Fruit fly (Drosophila melanogaster) whole organism, embryonic: ENCODE data around the gene SkpA.
A peak's percentile ranks its signal among the peaks of the same experiment; 100 is the strongest.

ENCODE experiments used
- Antp ChIP-seq: fragments of 200-800 bp; sonication (Bioruptor generic); optimal IDR thresholded peaks from 3 replicates; lab custom pipeline; 2016; ENCODE audit warnings: missing biosample characterization, missing genetic modification characterization
- Blimp-1 ChIP-seq: fragments of 200-800 bp; sonication (Bioruptor generic); optimal IDR thresholded peaks from 3 replicates; lab custom pipeline; 2018; ENCODE audit warnings: missing biosample characterization, missing genetic modification characterization, mild to moderate bottlenecking, moderate library complexity, missing genetic modification reagents
- CG10366 ChIP-seq: fragments of 200-800 bp; sonication (Bioruptor generic); IDR thresholded peaks from 2 replicates; pipeline ENCODE4 v1.3.6; 2022; ENCODE audit warnings: missing biosample characterization, missing genetic modification characterization
- CG10431 ChIP-seq: fragments of 200-800 bp; sonication (Bioruptor generic); optimal IDR thresholded peaks from 3 replicates; lab custom pipeline; 2018; ENCODE audit warnings: missing biosample characterization, mild to moderate bottlenecking, missing genetic modification characterization
- CG10959 ChIP-seq: fragments of 200-800 bp; sonication (Bioruptor generic); IDR thresholded peaks from 2 replicates; pipeline ENCODE4 v1.3.6; 2022; ENCODE audit warnings: missing biosample characterization, missing genetic modification characterization
- CG11723 ChIP-seq: fragments of 200-800 bp; sonication (Bioruptor generic); optimal IDR thresholded peaks from 2 replicates; lab custom pipeline; 2017; ENCODE audit warnings: missing biosample characterization, mild to moderate bottlenecking, missing genetic modification characterization
- CG12219 ChIP-seq: fragments of 200-800 bp; sonication (Bioruptor generic); optimal IDR thresholded peaks from 3 replicates; lab custom pipeline; 2018; ENCODE audit warnings: missing biosample characterization, mild to moderate bottlenecking, missing genetic modification characterization
- CG12744 ChIP-seq: fragments of 200-800 bp; sonication (Bioruptor generic); optimal IDR thresholded peaks from 2 replicates; lab custom pipeline; 2016; ENCODE audit warnings: missing biosample characterization, missing genetic modification characterization
- CG13287 ChIP-seq: fragments of 200-800 bp; sonication (Bioruptor generic); IDR thresholded peaks from 2 replicates; pipeline ENCODE4 v1.3.6; 2022; ENCODE audit warnings: missing biosample characterization, missing genetic modification characterization; ENCODE audit not compliant: partially characterized antibody
- CG13775 ChIP-seq: fragments of 200-800 bp; sonication (Bioruptor generic); optimal IDR thresholded peaks from 3 replicates; lab custom pipeline; 2017; ENCODE audit warnings: missing biosample characterization, mild to moderate bottlenecking, missing genetic modification characterization
- CG15696 ChIP-seq: fragments of 200-800 bp; sonication (Bioruptor generic); optimal IDR thresholded peaks from 2 replicates; lab custom pipeline; 2019; ENCODE audit warnings: missing biosample characterization, mild to moderate bottlenecking, missing genetic modification characterization, moderate library complexity
- CG1602 ChIP-seq: fragments of 200-800 bp; sonication (Bioruptor generic); optimal IDR thresholded peaks from 3 replicates; lab custom pipeline; 2016; ENCODE audit warnings: missing biosample characterization, missing genetic modification characterization
- CG2889 ChIP-seq: fragments of 200-800 bp; sonication (Bioruptor generic); IDR thresholded peaks from 3 replicates; pipeline ENCODE4 v1.3.6; 2022; ENCODE audit warnings: missing biosample characterization, missing genetic modification characterization
- CG33213 ChIP-seq: fragments of 200-800 bp; sonication (Bioruptor generic); optimal IDR thresholded peaks from 3 replicates; lab custom pipeline; 2016; ENCODE audit warnings: missing biosample characterization, missing genetic modification characterization
- CG3726 ChIP-seq: fragments of 200-800 bp; sonication (Bioruptor generic); IDR thresholded peaks from 3 replicates; pipeline ENCODE4, ENCODE4 v1.3.6; 2022; ENCODE audit warnings: missing biosample characterization, missing genetic modification characterization
- CG5245 ChIP-seq: fragments of 200-800 bp; sonication (Bioruptor generic); optimal IDR thresholded peaks from 3 replicates; lab custom pipeline; 2016; ENCODE audit warnings: missing biosample characterization, missing genetic modification characterization
- CG7372 ChIP-seq: fragments of 200-800 bp; sonication (Bioruptor generic); IDR thresholded peaks from 2 replicates; pipeline ENCODE4 v1.3.6; 2022; ENCODE audit warnings: missing biosample characterization, missing genetic modification characterization
- CG9932 ChIP-seq: fragments of 200-800 bp; sonication (Bioruptor generic); IDR thresholded peaks from 2 replicates; pipeline ENCODE4 v1.3.6; 2022; ENCODE audit warnings: missing biosample characterization, missing genetic modification characterization
- Dp ChIP-seq: fragments of 200-800 bp; sonication (Bioruptor generic); optimal IDR thresholded peaks from 2 replicates; lab custom pipeline; 2018; ENCODE audit warnings: missing biosample characterization, mild to moderate bottlenecking, missing genetic modification characterization, moderate library complexity
- Elba2 ChIP-seq: fragments of 200-800 bp; sonication (Bioruptor generic); optimal IDR thresholded peaks from 3 replicates; lab custom pipeline; 2016; ENCODE audit warnings: missing biosample characterization, missing genetic modification characterization
- Ets97D ChIP-seq: fragments of 200-800 bp; sonication (Bioruptor generic); optimal IDR thresholded peaks from 3 replicates; lab custom pipeline; 2016; ENCODE audit warnings: missing biosample characterization, missing genetic modification characterization
- HLH54F ChIP-seq: fragments of 200-800 bp; sonication (Bioruptor generic); optimal IDR thresholded peaks from 3 replicates; lab custom pipeline; 2016; ENCODE audit warnings: missing biosample characterization, missing genetic modification characterization
- NK7.1 ChIP-seq: fragments of 200-800 bp; sonication (Bioruptor generic); optimal IDR thresholded peaks from 3 replicates; lab custom pipeline; 2016; ENCODE audit warnings: missing biosample characterization, missing genetic modification characterization
- Nf-YA ChIP-seq: fragments of 200-800 bp; sonication (Bioruptor generic); IDR thresholded peaks from 2 replicates; pipeline ENCODE4 v1.3.6; 2022; ENCODE audit warnings: missing biosample characterization, missing genetic modification characterization
- Ravus ChIP-seq: fragments of 200-800 bp; sonication (Bioruptor generic); IDR thresholded peaks from 2 replicates; pipeline ENCODE4 v1.3.6; 2022; ENCODE audit warnings: missing biosample characterization, missing genetic modification characterization
- Sin3A ChIP-seq: fragments of >200 bp; optimal IDR thresholded peaks from 2 replicates; lab custom pipeline; 2018
- Taf1 ChIP-seq: fragments of 200-800 bp; sonication (Bioruptor generic); IDR thresholded peaks from 2 replicates; pipeline ENCODE4 v1.3.6; 2022; ENCODE audit warnings: missing biosample characterization, missing genetic modification characterization
- Trl ChIP-seq, 3 experiments: fragments of >200 bp in 2 of 3; fragments of 200-800 bp in 1 of 3; sonication (Bioruptor generic) in 1 of 3; optimal IDR thresholded peaks; 2 replicates in 1 of 3; 3 replicates in 2 of 3; lab custom pipeline; 2016 to 2017; ENCODE audit warnings: missing biosample characterization in 1 of 3, missing genetic modification characterization in 1 of 3
- Xrp1 ChIP-seq: fragments of 200-800 bp; sonication (Bioruptor generic); IDR thresholded peaks from 2 replicates; pipeline ENCODE4 v1.3.6; 2022; ENCODE audit warnings: missing biosample characterization, missing genetic modification characterization
- bbx ChIP-seq: fragments of 200-800 bp; sonication (Bioruptor generic); IDR thresholded peaks from 2 replicates; pipeline ENCODE4 v1.3.6; 2022; ENCODE audit warnings: missing biosample characterization, missing genetic modification characterization; ENCODE audit not compliant: partially characterized antibody
- cad ChIP-seq: fragments of >200 bp; optimal IDR thresholded peaks from 2 replicates; lab custom pipeline; 2017; ENCODE audit warnings: missing biosample characterization, missing genetic modification characterization
- cato ChIP-seq: fragments of 200-800 bp; sonication (Bioruptor generic); optimal IDR thresholded peaks from 2 replicates; lab custom pipeline; 2016; ENCODE audit warnings: missing biosample characterization, missing genetic modification characterization, borderline replicate concordance
- crol ChIP-seq: fragments of 200-800 bp; sonication (Bioruptor generic); IDR thresholded peaks from 2 replicates; pipeline ENCODE4 v1.3.6; 2022; ENCODE audit warnings: missing biosample characterization, missing genetic modification characterization
- da ChIP-seq: fragments of 200-800 bp; sonication (Bioruptor generic); optimal IDR thresholded peaks from 2 replicates; lab custom pipeline; 2016; ENCODE audit warnings: missing biosample characterization, missing genetic modification characterization
- dm ChIP-seq: fragments of 200-800 bp; sonication (Bioruptor generic); optimal IDR thresholded peaks from 3 replicates; lab custom pipeline; 2016; ENCODE audit warnings: missing biosample characterization, missing genetic modification characterization
- emc ChIP-seq: fragments of 200-800 bp; sonication (Bioruptor generic); optimal IDR thresholded peaks from 2 replicates; lab custom pipeline; 2016; ENCODE audit warnings: missing biosample characterization, missing genetic modification characterization
- fd64A ChIP-seq: fragments of 200-800 bp; sonication (Bioruptor generic); optimal IDR thresholded peaks from 3 replicates; lab custom pipeline; 2018; ENCODE audit warnings: missing biosample characterization, mild to moderate bottlenecking, missing genetic modification characterization
- gem ChIP-seq: fragments of 200-800 bp; sonication (Bioruptor generic); optimal IDR thresholded peaks from 2 replicates; lab custom pipeline; 2019; ENCODE audit warnings: missing biosample characterization, mild to moderate bottlenecking, missing genetic modification characterization, moderate library complexity
- jigr1 ChIP-seq: fragments of 200-800 bp; sonication (Bioruptor generic); IDR thresholded peaks from 3 replicates; pipeline ENCODE4 v1.3.6; 2022; ENCODE audit warnings: missing biosample characterization, missing genetic modification characterization
- kni ChIP-seq: fragments of 200-800 bp; sonication (Bioruptor generic); optimal IDR thresholded peaks from 3 replicates; lab custom pipeline; 2017; ENCODE audit warnings: mild to moderate bottlenecking, missing biosample characterization, missing genetic modification reagents, missing genetic modification characterization
- lilli ChIP-seq: fragments of 200-800 bp; sonication (Bioruptor generic); optimal IDR thresholded peaks from 3 replicates; lab custom pipeline; 2016; ENCODE audit warnings: missing biosample characterization, missing genetic modification characterization
- mld ChIP-seq: fragments of 200-800 bp; sonication (Bioruptor generic); IDR thresholded peaks from 3 replicates; pipeline ENCODE4 v1.3.6; 2022; ENCODE audit warnings: missing biosample characterization, missing genetic modification characterization; ENCODE audit not compliant: partially characterized antibody
- rib ChIP-seq: fragments of 200-800 bp; sonication (Bioruptor generic); IDR thresholded peaks from 2 replicates; pipeline ENCODE4 v1.3.6; 2022; ENCODE audit warnings: missing biosample characterization, missing genetic modification characterization
- salm ChIP-seq: fragments of 200-800 bp; sonication (Bioruptor generic); optimal IDR thresholded peaks from 2 replicates; lab custom pipeline; 2018; ENCODE audit warnings: missing biosample characterization, mild to moderate bottlenecking, missing genetic modification characterization
- shn ChIP-seq: fragments of 200-800 bp; sonication (Bioruptor generic); optimal IDR thresholded peaks from 3 replicates; lab custom pipeline; 2016; ENCODE audit warnings: missing biosample characterization, missing genetic modification characterization
- sna ChIP-seq: fragments of 200-800 bp; sonication (Bioruptor generic); IDR thresholded peaks from 2 replicates; pipeline ENCODE4 v1.3.6; 2022; ENCODE audit warnings: missing biosample characterization, missing genetic modification characterization; ENCODE audit not compliant: partially characterized antibody
- tap ChIP-seq: fragments of 200-800 bp; optimal IDR thresholded peaks from 3 replicates; lab custom pipeline; 2019; ENCODE audit warnings: missing biosample characterization, mild to moderate bottlenecking, missing genetic modification characterization, moderate library complexity
- wdn ChIP-seq: fragments of 200-800 bp; sonication (Bioruptor generic); IDR thresholded peaks from 2 replicates; pipeline ENCODE4 v1.3.6; 2022; ENCODE audit warnings: missing biosample characterization, missing genetic modification characterization
- wek ChIP-seq: fragments of 200-800 bp; sonication (Bioruptor generic); optimal IDR thresholded peaks from 3 replicates; lab custom pipeline; 2018; ENCODE audit warnings: missing biosample characterization, mild to moderate bottlenecking, missing genetic modification characterization, moderate library complexity
- yki ChIP-seq: fragments of >200 bp; optimal IDR thresholded peaks from 3 replicates; lab custom pipeline; 2018
- zfh2 ChIP-seq: fragments of 200-800 bp; sonication (Bioruptor generic); optimal IDR thresholded peaks from 2 replicates; lab custom pipeline; 2016; ENCODE audit warnings: missing biosample characterization, missing genetic modification characterization

SkpA gene

dm6 chrX:686437-686972 lies 30.6 kb downstream of the SkpA start, which contains the start of gene sdk (continued):
- TF ChIP-seq salm, result peak; percentile 83
- peak; percentile 90 for TF ChIP-seq NK7.1 (GFP tag; lab: Kevin White, UChicago)
- peak; percentile 86 for TF ChIP-seq dm (GFP tag; lab: Kevin White, UChicago)
- peak; percentile 67 for TF ChIP-seq CG10959
- peak; percentile 93 for TF ChIP-seq CG13775
- TF ChIP-seq shn (GFP tag; lab: Kevin White, UChicago), result peak; percentile 96
- no peak for TF ChIP-seq Trl (optimal IDR thresholded peaks at IDR 0.05; lab: Kevin White, UChicago)
- TF ChIP-seq Trl (GFP tag; optimal IDR thresholded peaks at IDR 0.05; lab: Kevin White, UChicago), result peak; percentile 94
- TF ChIP-seq CG9932 (GFP tag; lab: Robert Waterston, UW), result peak; percentile 88
- peak; percentile 77 for TF ChIP-seq kni (GFP tag; lab: Kevin White, UChicago)
- TF ChIP-seq tap (tag; lab: Kevin White, UChicago), result peak; percentile 79
- peak; percentile 73 for TF ChIP-seq CG5245 (GFP tag; lab: Kevin White, UChicago)
- TF ChIP-seq CG3726 (GFP tag; lab: Robert Waterston, UW), result peak; percentile 76; the same call in 2 of the 3 replicates
- peak; percentile 15 for TF ChIP-seq Elba2 (GFP tag; lab: Kevin White, UChicago)
- TF ChIP-seq jigr1 (GFP tag; lab: Robert Waterston, UW), result peak; percentile 79; the same call in 2 of the 3 replicates
- peak; percentile 79 for TF ChIP-seq CG33213
- peak; percentile 79 for TF ChIP-seq cato
- TF ChIP-seq emc, result peak; percentile 74
- TF ChIP-seq crol (GFP tag; lab: Robert Waterston, UW), result 0 out of 2 replicates have a peak, but pooled peaks have one; percentile 20
- peak; percentile 64 for TF ChIP-seq sna (GFP tag; lab: Robert Waterston, UW)
- TF ChIP-seq Sin3A (lab: Kevin White, UChicago), result no peak
- peak; percentile 91 for TF ChIP-seq CG12744 (GFP tag; lab: Kevin White, UChicago)
- TF ChIP-seq Antp (GFP tag; lab: Kevin White, UChicago), result peak; percentile 92
- peak; percentile 98 for TF ChIP-seq CG10431 (GFP tag; lab: Kevin White, UChicago)
- TF ChIP-seq yki (lab: Kevin White, UChicago), result no peak
- peak; percentile 89 for TF ChIP-seq CG12219 (GFP tag; lab: Kevin White, UChicago)
- TF ChIP-seq Taf1 (GFP tag; lab: Robert Waterston, UW), result peak; percentile 75
- peak; percentile 4 for TF ChIP-seq Dp (GFP tag; lab: Kevin White, UChicago)
- peak; percentile 49 for TF ChIP-seq da (GFP tag; lab: Kevin White, UChicago)
- TF ChIP-seq Ravus (GFP tag; lab: Robert Waterston, UW), result peak; percentile 20; the same call in 1 of the 2 replicates
- TF ChIP-seq CG2889 (GFP tag; lab: Robert Waterston, UW), result peak; percentile 61; the same call in 1 of the 3 replicates
- peak; percentile 90 for TF ChIP-seq CG11723
- TF ChIP-seq wdn, result peak; percentile 68; the same call in 1 of the 2 replicates
- TF ChIP-seq fd64A (GFP tag; lab: Kevin White, UChicago), result peak; percentile 84
- peak; percentile 96 for TF ChIP-seq lilli (GFP tag; lab: Kevin White, UChicago)
- TF ChIP-seq CG15696 (tag; lab: Kevin White, UChicago), result peak; percentile 81
- TF ChIP-seq CG10366 (GFP tag; lab: Robert Waterston, UW), result peak; percentile 83
- peak; percentile 75 for TF ChIP-seq wek
- TF ChIP-seq bbx, result peak; percentile 54
- TF ChIP-seq CG7372 (GFP tag; lab: Robert Waterston, UW), result peak; percentile 86
- no peak for TF ChIP-seq cad (GFP tag; lab: Kevin White, UChicago)
- TF ChIP-seq gem, result peak; percentile 93
- TF ChIP-seq zfh2 (GFP tag; lab: Kevin White, UChicago), result peak; percentile 89
- TF ChIP-seq CG13287 (GFP tag; lab: Robert Waterston, UW), result peak; percentile 71
- peak; percentile 83 for TF ChIP-seq rib (GFP tag; lab: Robert Waterston, UW)
- TF ChIP-seq Ets97D (GFP tag; lab: Kevin White, UChicago), result peak; percentile 73
- peak; percentile 92 for TF ChIP-seq HLH54F (GFP tag; lab: Kevin White, UChicago)
- TF ChIP-seq Nf-YA, result peak; percentile 60
- peak; percentile 91 for TF ChIP-seq Xrp1 (GFP tag; lab: Robert Waterston, UW)
- no peak for TF ChIP-seq mld (GFP tag; lab: Robert Waterston, UW)
- peak; percentile 89 for TF ChIP-seq Blimp-1 (GFP tag; lab: Kevin White, UChicago)
- TF ChIP-seq CG1602 (GFP tag; lab: Kevin White, UChicago), result peak; percentile 87
